Fruit fly (Drosophila melanogaster): ENCODE measurements around the gene CG7920.

Gene CG7920

DNA sequence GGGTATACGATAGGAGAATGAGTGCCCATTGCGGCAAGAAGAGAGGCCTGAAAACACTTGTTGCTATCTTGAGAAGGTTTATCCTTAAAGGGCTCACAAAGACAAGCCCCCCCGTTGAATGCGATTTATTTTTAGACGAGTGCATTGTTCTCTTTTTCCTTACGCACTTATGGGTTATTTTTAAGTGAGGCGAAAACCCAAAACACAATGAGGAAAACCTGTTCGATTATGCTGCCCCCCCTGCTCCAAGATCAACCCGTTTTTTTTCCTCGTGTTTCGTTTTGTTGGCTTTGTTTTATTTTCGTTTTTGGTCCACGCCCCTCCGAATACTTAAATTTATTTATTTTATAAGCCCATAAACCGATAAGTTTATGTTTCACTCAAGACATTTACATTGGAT lies 44.9 kb upstream of the CG7920 start (continued):
- 0 out of 2 replicates have a peak, but pooled peaks have one; percentile 23 for TF ChIP-seq CG14441 (GFP tag; IDR thresholded peaks at IDR 0.05)
- no peak for TF ChIP-seq CG7963 (GFP tag; IDR thresholded peaks at IDR 0.05; ENCODE audit: partially characterized antibody)
- peak; percentile 56; the same call in 1 of the 4 replicates for TF ChIP-seq chinmo (GFP tag; IDR thresholded peaks at IDR 0.05; ENCODE audit: partially characterized antibody)
- peak; percentile 3 for TF ChIP-seq pros (GFP tag; optimal IDR thresholded peaks at IDR 0.05)
- TF ChIP-seq kah (GFP tag; optimal IDR thresholded peaks at IDR 0.05): peak; percentile 50
- 0 out of 2 replicates have a peak, but pooled peaks have one; percentile 23 for TF ChIP-seq bbx (GFP tag; IDR thresholded peaks at IDR 0.05; ENCODE audit: partially characterized antibody)
- TF ChIP-seq crol (GFP tag; IDR thresholded peaks at IDR 0.05): peak; percentile 18; the same call in 1 of the 2 replicates

DNA sequence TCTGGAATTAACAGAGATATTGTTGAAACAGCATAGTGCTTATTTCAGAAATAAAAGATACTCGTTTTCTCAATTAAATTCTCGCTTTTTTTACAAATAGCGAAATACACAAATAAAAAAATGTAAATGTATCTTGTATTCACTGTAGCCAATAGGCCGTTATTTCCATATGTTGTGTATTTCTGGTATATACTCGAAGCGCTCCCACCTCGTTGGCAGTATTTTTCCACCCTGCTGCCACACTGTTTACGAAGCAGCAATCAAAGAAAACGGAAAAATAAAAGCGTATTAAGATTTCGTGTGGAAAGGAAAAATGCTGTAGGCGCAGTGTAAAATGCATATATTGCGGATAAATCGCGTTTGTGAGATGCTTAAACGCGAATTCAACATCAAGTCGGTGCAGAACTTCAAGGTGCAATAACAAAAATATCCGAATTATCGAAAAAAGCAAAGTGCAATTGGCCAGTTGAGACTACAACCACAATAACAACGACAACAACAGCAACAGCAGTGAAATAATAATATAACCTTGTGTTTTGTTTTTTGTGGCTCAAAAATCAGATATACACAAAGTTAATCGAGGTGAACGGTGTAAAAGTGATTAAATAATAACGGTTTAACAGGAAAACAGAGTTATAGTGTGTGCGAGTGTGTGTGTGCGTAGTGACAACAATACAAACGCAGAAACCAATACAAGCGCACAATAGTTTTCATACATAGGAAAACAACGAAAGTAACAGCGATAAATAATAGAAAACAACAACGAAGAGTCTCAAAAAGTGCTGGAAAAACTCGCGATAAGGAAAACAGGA lies 43.2 kb upstream of the CG7920 start, which contains the start of gene sima:
TSS of gene sima (plus strand) at position 255 of the 812 bp plus-strand sequence.
- TF ChIP-seq stc (GFP tag; IDR thresholded peaks at IDR 0.05) (0 out of 2 replicates have a peak, but pooled peaks have one; percentile 17), maf-S (GFP tag; optimal IDR thresholded peaks at IDR 0.05) (peak; percentile 55), tio (GFP tag; optimal IDR thresholded peaks at IDR 0.05) (no peak), CG17359 (tag; optimal IDR thresholded peaks at IDR 0.05) (peak; percentile 41), CG1529 (GFP tag; optimal IDR thresholded peaks at IDR 0.05) (no peak), CG9817 (tag; optimal IDR thresholded peaks at IDR 0.05) (peak; percentile 1), CG9932 (GFP tag; IDR thresholded peaks at IDR 0.05) (peak; percentile 63), ci (GFP tag; IDR thresholded peaks at IDR 0.05) (peak; percentile 32; the same call in 1 of the 3 replicates), CG15601 (tag; optimal IDR thresholded peaks at IDR 0.05) (peak; percentile 40), Eip74EF (GFP tag; optimal IDR thresholded peaks at IDR 0.05) (peak in 1 of 2 experiments; percentile 6), CG10979 (tag; optimal IDR thresholded peaks at IDR 0.05) (peak; percentile 15), chif (GFP tag; optimal IDR thresholded peaks at IDR 0.05) (peak; percentile 4 to 18), gem (tag; optimal IDR thresholded peaks at IDR 0.05) (peak; percentile 27), nerfin-1 (tag; optimal IDR thresholded peaks at IDR 0.05) (peak; percentile 16), Hmx (GFP tag; optimal IDR thresholded peaks at IDR 0.05) (no peak), CG17568 (GFP tag; optimal IDR thresholded peaks at IDR 0.05) (peak; percentile 13), sug (tag; optimal IDR thresholded peaks at IDR 0.05) (peak; percentile 32), eyg (GFP tag; optimal IDR thresholded peaks at IDR 0.05) (peak; percentile 35), Jarid2 (GFP tag; optimal IDR thresholded peaks at IDR 0.05) (peak; percentile 11), Meics (GFP tag; optimal IDR thresholded peaks at IDR 0.05) (peak; percentile 55), CG12155 (GFP tag; optimal IDR thresholded peaks at IDR 0.05) (peak; percentile 41), CG17328 (GFP tag; IDR thresholded peaks at IDR 0.05) (0 out of 2 replicates have a peak, but pooled peaks have one; percentile 24), repo (GFP tag; optimal IDR thresholded peaks at IDR 0.05) (no peak), caup (GFP tag; optimal IDR thresholded peaks at IDR 0.05; ENCODE audit: severe bottlenecking) (peak; percentile 51), jumu (GFP tag; optimal IDR thresholded peaks at IDR 0.05) (peak; percentile 2), her (GFP tag; optimal IDR thresholded peaks at IDR 0.05) (peak; percentile 26), abd-A (tag; optimal IDR thresholded peaks at IDR 0.05) (peak; percentile 61), ac (GFP tag; optimal IDR thresholded peaks at IDR 0.05) (no peak), stwl (tag; optimal IDR thresholded peaks at IDR 0.05) (peak; percentile 65), sqz (GFP tag; optimal IDR thresholded peaks at IDR 0.05) (peak; percentile 19), D19A (tag; optimal IDR thresholded peaks at IDR 0.05) (peak; percentile 75), CG15514 (GFP tag; optimal IDR thresholded peaks at IDR 0.05) (peak; percentile 57), ftz-f1 (GFP tag; optimal IDR thresholded peaks at IDR 0.05) (peak; percentile 45), ken (GFP tag; IDR thresholded peaks at IDR 0.05) (no peak), chm (GFP tag; IDR thresholded peaks at IDR 0.05) (peak; percentile 48; the same call in 1 of the 2 replicates), twi (tag; optimal IDR thresholded peaks at IDR 0.05) (peak; percentile 35), CG13424 (tag; optimal IDR thresholded peaks at IDR 0.05) (peak; percentile 27), onecut (GFP tag; IDR thresholded peaks at IDR 0.05) (peak; percentile 62), cas (GFP tag; IDR thresholded peaks at IDR 0.05) (peak; percentile 17; the same call in 1 of the 2 replicates)
